Worm (Caenorhabditis elegans): Measurements from ENCODE around the gene Y54H5A.2.

The Y54H5A.2 gene

DNA sequence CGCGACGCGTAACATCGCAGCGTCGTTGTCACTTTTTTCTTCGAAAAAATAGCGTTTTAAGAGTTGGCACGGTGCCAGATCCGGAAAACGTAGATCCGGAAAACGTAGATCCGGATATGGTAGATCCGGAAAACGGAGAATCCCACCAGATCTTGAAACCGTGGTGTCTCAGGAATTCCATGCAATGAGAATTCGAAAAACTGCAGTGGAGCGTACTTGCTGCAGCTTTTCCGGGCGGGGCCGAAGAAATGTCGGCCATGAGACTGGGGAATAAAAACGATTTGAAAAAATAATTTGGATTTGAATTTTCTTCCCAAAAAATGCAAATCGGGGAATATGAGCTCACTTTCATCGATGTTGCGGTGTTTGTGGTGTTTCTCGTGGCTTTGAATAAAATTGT is 23.1 kb upstream of the Y54H5A.2 start, which contains the start of gene K10D2.5 (continued):
- TF ChIP-seq rnt-1 (tag; optimal IDR thresholded peaks at IDR 0.05) (peak; percentile 99), hlh-8 (tag; optimal IDR thresholded peaks at IDR 0.05) (peak; percentile 95), unc-86 (tag; optimal IDR thresholded peaks at IDR 0.05) (peak; percentile 78), ceh-30 (tag; optimal IDR thresholded peaks at IDR 0.05) (no peak), hlh-6 (tag; optimal IDR thresholded peaks at IDR 0.05) (peak; percentile 89), ceh-2 (tag; optimal IDR thresholded peaks at IDR 0.05) (peak; percentile 99), zip-5 (tag; optimal IDR thresholded peaks at IDR 0.05) (peak; percentile 92), gmeb-2 (tag; optimal IDR thresholded peaks at IDR 0.05) (peak; percentile 55), pax-1 (tag; optimal IDR thresholded peaks at IDR 0.05) (peak; percentile 49), dmd-4 (tag; optimal IDR thresholded peaks at IDR 0.05; ENCODE audit: borderline replicate concordance) (peak; percentile 87), mec-3 (tag; optimal IDR thresholded peaks at IDR 0.05; ENCODE audit: borderline replicate concordance) (peak; percentile 98), sox-2 (GFP tag; IDR thresholded peaks at IDR 0.05) (peak; percentile 23), ceh-18 (tag; optimal IDR thresholded peaks at IDR 0.05) (peak; percentile 95), ceh-9 (tag; optimal IDR thresholded peaks at IDR 0.05) (no peak), hlh-15 (tag; optimal IDR thresholded peaks at IDR 0.05) (peak; percentile 52), sdc-2 (tag; optimal IDR thresholded peaks at IDR 0.05) (peak; percentile 79), lin-11 (tag; optimal IDR thresholded peaks at IDR 0.05) (no peak), eyg-1 (tag; optimal IDR thresholded peaks at IDR 0.05) (peak; percentile 89), K09A11.1 (tag; optimal IDR thresholded peaks at IDR 0.05; ENCODE audit: insufficient read depth) (no peak), lim-6 (tag; optimal IDR thresholded peaks at IDR 0.05) (peak; percentile 96), che-1 (tag; optimal IDR thresholded peaks at IDR 0.05) (no peak), hlh-13 (GFP tag; optimal IDR thresholded peaks at IDR 0.05) (peak; percentile 49), C38D4.7 (GFP tag; optimal IDR thresholded peaks at IDR 0.05) (no peak), tbx-7 (tag; optimal IDR thresholded peaks at IDR 0.05) (peak; percentile 99), F13H6.1 (tag; optimal IDR thresholded peaks at IDR 0.05) (peak; percentile 91), C08G9.2 (tag; optimal IDR thresholded peaks at IDR 0.05) (peak; percentile 100), sox-4 (tag; optimal IDR thresholded peaks at IDR 0.05) (no peak), odd-2 (tag; optimal IDR thresholded peaks at IDR 0.05) (no peak), syd-9 (tag; optimal IDR thresholded peaks at IDR 0.05) (peak; percentile 82), hlh-30 (tag; optimal IDR thresholded peaks at IDR 0.05; ENCODE audit: insufficient read depth) (peak; percentile 23), dve-1 (tag; optimal IDR thresholded peaks at IDR 0.05) (peak; percentile 69), ama-1 (optimal IDR thresholded peaks at IDR 0.05) (no peak), ceh-14 (tag; optimal IDR thresholded peaks at IDR 0.05) (peak; percentile 95), unc-3 (GFP tag; conservative IDR thresholded peaks at IDR 0.05) (peak; percentile 79), unc-3 (tag; optimal IDR thresholded peaks at IDR 0.05) (peak; percentile 45), pat-9 (tag; optimal IDR thresholded peaks at IDR 0.05) (peak; percentile 15), ceh-34 (tag; optimal IDR thresholded peaks at IDR 0.05) (peak; percentile 94), nhr-11 (tag; optimal IDR thresholded peaks at IDR 0.05) (no peak), ahr-1 (tag; optimal IDR thresholded peaks at IDR 0.05) (peak; percentile 80), ets-4 (tag; optimal IDR thresholded peaks at IDR 0.05) (peak; percentile 100), ceh-6 (GFP tag; optimal IDR thresholded peaks at IDR 0.05) (peak; percentile 45), K02D7.2 (tag; optimal IDR thresholded peaks at IDR 0.05) (peak; percentile 60), ceh-19 (GFP tag; optimal IDR thresholded peaks at IDR 0.05) (peak; percentile 41), nhr-232 (tag; optimal IDR thresholded peaks at IDR 0.05) (peak; percentile 25), pha-2 (tag; optimal IDR thresholded peaks at IDR 0.05) (no peak), pros-1 (tag; optimal IDR thresholded peaks at IDR 0.05) (peak; percentile 51), elt-2 (tag; optimal IDR thresholded peaks at IDR 0.05) (peak; percentile 84), T23F11.4 (GFP tag; optimal IDR thresholded peaks at IDR 0.05) (no peak), nfya-1 (tag; optimal IDR thresholded peaks at IDR 0.05) (peak; percentile 78)

Measured in whole organism, late embryonic.